Worm (Caenorhabditis elegans): ENCODE data around the gene srlf-28.

Gene srlf-28

DNA sequence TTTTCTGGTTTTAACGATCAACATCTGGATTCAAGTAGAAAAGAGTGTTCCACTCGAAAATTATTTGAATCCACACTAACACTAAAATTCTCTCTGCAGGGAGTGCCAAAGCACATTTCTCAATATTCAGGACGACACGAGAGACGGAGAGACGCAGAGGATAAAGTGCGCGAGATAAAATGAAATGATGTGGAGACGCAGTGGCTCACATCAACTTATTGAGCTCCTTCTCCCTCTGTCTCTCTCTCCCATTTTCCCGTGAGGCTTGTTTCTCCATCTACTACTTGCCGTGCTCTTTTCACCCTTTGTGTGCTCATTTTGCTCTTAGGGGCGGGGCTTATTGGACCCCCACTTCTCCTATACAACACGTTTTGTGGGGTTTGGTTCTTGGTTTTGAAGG, 12.5 kb upstream of the srlf-28 start:
- TF ChIP-seq lin-32 (GFP tag; optimal IDR thresholded peaks at IDR 0.05) (no peak), tbx-8 (GFP tag; optimal IDR thresholded peaks at IDR 0.05) (no peak), sem-2 (GFP tag; optimal IDR thresholded peaks at IDR 0.05) (no peak), mls-2 (tag; optimal IDR thresholded peaks at IDR 0.05) (no peak), unc-39 (tag; optimal IDR thresholded peaks at IDR 0.05) (no peak), lin-13 (tag; optimal IDR thresholded peaks at IDR 0.05) (no peak), ces-1 (GFP tag; optimal IDR thresholded peaks at IDR 0.05) (peak; percentile 87), M03D4.4 (tag; optimal IDR thresholded peaks at IDR 0.05) (no peak), mep-1 (tag; optimal IDR thresholded peaks at IDR 0.05) (no peak), elt-1 (tag; optimal IDR thresholded peaks at IDR 0.05; ENCODE audit: borderline replicate concordance, insufficient read depth) (no peak), pha-4 (tag; optimal IDR thresholded peaks at IDR 0.05) (peak; percentile 7), bed-3 (GFP tag; optimal IDR thresholded peaks at IDR 0.05) (no peak), flh-1 (GFP tag; optimal IDR thresholded peaks at IDR 0.05) (no peak), snpc-4 (tag; optimal IDR thresholded peaks at IDR 0.05) (no peak), unc-120 (tag; optimal IDR thresholded peaks at IDR 0.05; ENCODE audit: poor library complexity, severe bottlenecking) (no peak), hlh-1 (tag; optimal IDR thresholded peaks at IDR 0.05) (peak; percentile 48), cnd-1 (tag; optimal IDR thresholded peaks at IDR 0.05) (no peak), nhr-28 (tag; optimal IDR thresholded peaks at IDR 0.05) (no peak), ceh-83 (GFP tag; optimal IDR thresholded peaks at IDR 0.05) (no peak), nhr-76 (tag; optimal IDR thresholded peaks at IDR 0.05) (no peak), zip-8 (tag; optimal IDR thresholded peaks at IDR 0.05) (no peak), sptf-1 (tag; optimal IDR thresholded peaks at IDR 0.05) (no peak), drap-1 (GFP tag; optimal IDR thresholded peaks at IDR 0.05) (no peak), mab-5 (tag; optimal IDR thresholded peaks at IDR 0.05) (no peak), ham-2 (GFP tag; optimal IDR thresholded peaks at IDR 0.05) (no peak), elt-3 (tag; optimal IDR thresholded peaks at IDR 0.05) (no peak), nhr-2 (tag; optimal IDR thresholded peaks at IDR 0.05) (no peak), unc-62 (GFP tag; optimal IDR thresholded peaks at IDR 0.05) (peak; percentile 44), blmp-1 (tag; optimal IDR thresholded peaks at IDR 0.05) (no peak), ztf-11 (tag; optimal IDR thresholded peaks at IDR 0.05) (no peak), ceh-43 (GFP tag; optimal IDR thresholded peaks at IDR 0.05) (no peak), nhr-12 (tag; optimal IDR thresholded peaks at IDR 0.05) (no peak), nhr-237 (tag; optimal IDR thresholded peaks at IDR 0.05) (no peak), lsy-2 (tag; optimal IDR thresholded peaks at IDR 0.05) (no peak), ceh-39 (tag; optimal IDR thresholded peaks at IDR 0.05) (no peak)

DNA sequence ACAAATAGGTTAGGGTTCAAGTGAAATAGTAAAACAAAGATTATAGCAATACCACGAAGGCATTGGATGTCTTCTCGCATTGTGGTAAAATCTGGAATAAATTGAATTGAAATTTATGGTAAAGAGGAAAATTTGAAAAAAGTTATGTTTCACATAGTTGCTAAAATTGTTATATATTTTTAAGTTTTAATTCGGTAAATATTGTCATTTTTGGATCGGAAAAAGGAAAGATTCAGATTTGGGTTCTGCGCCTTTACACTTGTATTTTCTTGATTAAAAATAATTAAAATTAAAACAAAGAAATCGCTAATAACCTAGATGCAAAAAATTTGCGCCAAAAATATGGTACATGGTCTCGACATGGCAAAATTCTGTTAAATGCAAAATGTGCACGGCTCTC, 7.0 kb upstream of the srlf-28 start, which contains the start of gene oac-56:
Gene oac-56, minus strand, starts transcription at position 101 of the 400 bp plus-strand sequence.
- no peak for TF ChIP-seq lsy-2 (tag; optimal IDR thresholded peaks at IDR 0.05)
- TF ChIP-seq lin-32 (GFP tag; optimal IDR thresholded peaks at IDR 0.05), result no peak
- TF ChIP-seq nhr-237 (tag; optimal IDR thresholded peaks at IDR 0.05), result no peak
- no peak for TF ChIP-seq nhr-2 (tag; optimal IDR thresholded peaks at IDR 0.05)
- TF ChIP-seq unc-62 (GFP tag; optimal IDR thresholded peaks at IDR 0.05), result no peak
- TF ChIP-seq unc-120 (tag; optimal IDR thresholded peaks at IDR 0.05; ENCODE audit: poor library complexity, severe bottlenecking), result no peak
- TF ChIP-seq nhr-76 (tag; optimal IDR thresholded peaks at IDR 0.05), result no peak
- no peak for TF ChIP-seq ztf-11 (tag; optimal IDR thresholded peaks at IDR 0.05)
- TF ChIP-seq lin-13 (tag; optimal IDR thresholded peaks at IDR 0.05), result no peak
- TF ChIP-seq zip-8 (tag; optimal IDR thresholded peaks at IDR 0.05), result no peak
- TF ChIP-seq cnd-1 (tag; optimal IDR thresholded peaks at IDR 0.05), result no peak
- TF ChIP-seq mls-2 (tag; optimal IDR thresholded peaks at IDR 0.05), result no peak
- no peak for TF ChIP-seq nhr-12 (tag; optimal IDR thresholded peaks at IDR 0.05)
- TF ChIP-seq drap-1 (GFP tag; optimal IDR thresholded peaks at IDR 0.05), result no peak
- TF ChIP-seq hlh-1 (tag; optimal IDR thresholded peaks at IDR 0.05), result no peak
- TF ChIP-seq snpc-4 (tag; optimal IDR thresholded peaks at IDR 0.05), result no peak

DNA sequence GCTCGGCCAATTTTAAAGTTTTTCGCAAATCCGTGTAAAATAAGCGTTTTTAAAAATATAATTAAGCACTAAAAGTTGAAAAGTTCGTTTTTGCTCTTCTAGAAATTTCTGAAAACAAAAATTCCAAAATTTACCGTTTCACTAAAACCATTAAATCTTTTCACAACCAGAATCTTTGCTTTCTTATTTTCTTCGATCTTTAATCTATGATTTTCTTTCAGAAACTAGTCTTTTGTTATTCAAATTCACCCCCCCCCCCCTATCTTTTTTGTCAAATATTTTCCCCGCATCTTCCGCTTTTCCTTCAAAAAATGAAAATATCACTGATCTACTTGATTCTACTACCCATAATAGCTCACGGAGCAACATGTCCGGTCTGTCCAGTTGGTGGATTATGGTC, 4.0 kb downstream of the srlf-28 start, which contains the start of gene Y67A10A.11:
Gene Y67A10A.11, plus strand, starts transcription at position 301 of the 400 bp plus-strand sequence.
- TF ChIP-seq sem-2 (GFP tag; optimal IDR thresholded peaks at IDR 0.05) (no peak), unc-120 (tag; optimal IDR thresholded peaks at IDR 0.05; ENCODE audit: poor library complexity, severe bottlenecking) (no peak), bed-3 (GFP tag; optimal IDR thresholded peaks at IDR 0.05) (no peak), elt-3 (tag; optimal IDR thresholded peaks at IDR 0.05) (no peak), hlh-1 (tag; optimal IDR thresholded peaks at IDR 0.05) (no peak), tbx-8 (GFP tag; optimal IDR thresholded peaks at IDR 0.05) (no peak), mab-5 (tag; optimal IDR thresholded peaks at IDR 0.05) (no peak), mep-1 (tag; optimal IDR thresholded peaks at IDR 0.05) (no peak), ceh-83 (GFP tag; optimal IDR thresholded peaks at IDR 0.05) (no peak), ztf-11 (tag; optimal IDR thresholded peaks at IDR 0.05) (no peak), nhr-28 (tag; optimal IDR thresholded peaks at IDR 0.05) (no peak), ceh-39 (tag; optimal IDR thresholded peaks at IDR 0.05) (no peak), mls-2 (tag; optimal IDR thresholded peaks at IDR 0.05) (no peak)
